Fruit fly (Drosophila melanogaster): ENCODE measurements around the gene CG6712.

Gene CG6712

dm6 chr2L:12055837-12056388, 40.4 kb downstream of the CG6712 start, which contains the start of the genes JhI-21, RpL7-like and CG34164 (continued):
- TF ChIP-seq pan (optimal IDR thresholded peaks at IDR 0.05) (no peak), pan (GFP tag; optimal IDR thresholded peaks at IDR 0.05 in 1 of 2, IDR thresholded peaks at IDR 0.05 in 1 of 2) (no peak), CG7745 (tag; optimal IDR thresholded peaks at IDR 0.05) (no peak), zfh1 (GFP tag; IDR thresholded peaks at IDR 0.05) (peak; percentile 30; the same call in 1 of the 3 replicates), Oli (tag; optimal IDR thresholded peaks at IDR 0.05) (no peak), Sin3A (optimal IDR thresholded peaks at IDR 0.05) (peak; percentile 43), CG3407 (GFP tag; optimal IDR thresholded peaks at IDR 0.05) (no peak), CG14014 (GFP tag; IDR thresholded peaks at IDR 0.05) (no peak), ERR (GFP tag; optimal IDR thresholded peaks at IDR 0.05) (no peak), Neu2 (GFP tag; optimal IDR thresholded peaks at IDR 0.05; ENCODE audit: borderline replicate concordance) (no peak), kni (GFP tag; optimal IDR thresholded peaks at IDR 0.05) (no peak), CG11456 (GFP tag; IDR thresholded peaks at IDR 0.05) (no peak), lab (GFP tag; optimal IDR thresholded peaks at IDR 0.05) (no peak), phol (tag; optimal IDR thresholded peaks at IDR 0.05) (no peak), z (GFP tag; IDR thresholded peaks at IDR 0.05) (peak; percentile 73; the same call in 2 of the 3 replicates), nerfin-1 (tag; optimal IDR thresholded peaks at IDR 0.05) (peak; percentile 98), CG34376 (GFP tag; optimal IDR thresholded peaks at IDR 0.05) (peak; percentile 30), Fer1 (GFP tag; optimal IDR thresholded peaks at IDR 0.05) (no peak), CG17612 (GFP tag; IDR thresholded peaks at IDR 0.05) (no peak), gcm (GFP tag; optimal IDR thresholded peaks at IDR 0.05) (peak; percentile 24), tin (GFP tag; optimal IDR thresholded peaks at IDR 0.05) (no peak), zen2 (GFP tag; IDR thresholded peaks at IDR 0.05; ENCODE audit: partially characterized antibody) (no peak; the same call in 2 of the 3 replicates), nom (GFP tag; optimal IDR thresholded peaks at IDR 0.05) (peak; percentile 45), B-H2 (GFP tag; optimal IDR thresholded peaks at IDR 0.05) (no peak), CG14965 (GFP tag; optimal IDR thresholded peaks at IDR 0.05; ENCODE audit: borderline replicate concordance) (no peak), chm (GFP tag; IDR thresholded peaks at IDR 0.05) (no peak), CG7271 (tag; optimal IDR thresholded peaks at IDR 0.05) (no peak), Optix (GFP tag; IDR thresholded peaks at IDR 0.05) (no peak), CG2678 (tag; optimal IDR thresholded peaks at IDR 0.05) (no peak), fd96Cb (tag; optimal IDR thresholded peaks at IDR 0.05) (no peak), fd3F (GFP tag; optimal IDR thresholded peaks at IDR 0.05) (no peak), D19A (tag; optimal IDR thresholded peaks at IDR 0.05) (no peak), maf-S (GFP tag; optimal IDR thresholded peaks at IDR 0.05) (no peak), CG14710 (tag; optimal IDR thresholded peaks at IDR 0.05) (peak; percentile 61), Stat92E (GFP tag; optimal IDR thresholded peaks at IDR 0.05) (peak in 1 of 3 experiments; percentile 64), Hr39 (optimal IDR thresholded peaks at IDR 0.05) (no peak), cwo (GFP tag; optimal IDR thresholded peaks at IDR 0.05) (peak; percentile 71), btn (GFP tag; optimal IDR thresholded peaks at IDR 0.05) (no peak), CG17829 (tag; optimal IDR thresholded peaks at IDR 0.05) (peak; percentile 8), Trl (optimal IDR thresholded peaks at IDR 0.05) (peak; percentile 96 to 99), Trl (GFP tag; optimal IDR thresholded peaks at IDR 0.05) (peak; percentile 62), GATAe (GFP tag; conservative IDR thresholded peaks at IDR 0.05) (no peak), Dek (tag; optimal IDR thresholded peaks at IDR 0.05) (no peak), gem (tag; optimal IDR thresholded peaks at IDR 0.05) (no peak), grn (GFP tag; optimal IDR thresholded peaks at IDR 0.05) (no peak), gsb-n (tag; optimal IDR thresholded peaks at IDR 0.05) (no peak), CG11696 (GFP tag; IDR thresholded peaks at IDR 0.05) (no peak), CG4820 (GFP tag; optimal IDR thresholded peaks at IDR 0.05) (no peak), tap (tag; optimal IDR thresholded peaks at IDR 0.05) (no peak), amos (GFP tag; IDR thresholded peaks at IDR 0.05; ENCODE audit: partially characterized antibody) (peak; percentile 70; the same call in 1 of the 2 replicates), CG6654 (GFP tag; optimal IDR thresholded peaks at IDR 0.05) (no peak)

All from whole organism, embryonic.